Fruit fly (Drosophila melanogaster): Measurements from ENCODE around the gene CG5535.
"Not testable (repeated sequence)": the region's sequence is repeated elsewhere in the genome, so short reads cannot be mapped to it uniquely, and the experiment has no call there.

CG5535 gene

DNA sequence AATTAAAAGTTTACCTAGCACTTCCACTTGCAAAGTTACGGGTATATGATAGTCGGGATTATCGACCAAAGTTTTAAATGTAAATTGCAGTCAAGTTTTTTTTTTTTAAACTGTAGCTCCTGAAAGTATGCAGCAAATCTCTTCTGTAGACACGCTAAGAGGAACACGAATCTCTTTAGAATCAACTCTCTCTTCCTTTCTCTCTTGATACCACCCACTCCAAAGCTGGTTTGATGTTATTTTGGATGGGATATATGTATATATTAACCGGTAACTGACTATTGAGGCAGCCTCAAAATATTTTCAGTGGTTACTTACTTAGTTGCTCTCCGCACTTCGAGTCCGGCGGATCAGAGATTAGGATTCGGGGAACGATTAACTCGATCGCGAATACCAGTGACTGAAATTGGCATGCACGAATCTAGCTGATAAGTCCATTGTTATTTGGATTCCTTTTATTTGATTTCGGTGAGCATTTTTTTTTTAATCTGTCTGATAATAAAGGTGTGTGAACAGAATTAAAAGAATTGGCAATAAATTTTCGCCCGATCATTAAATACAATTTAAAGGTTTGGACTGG, 22.3 kb upstream of the CG5535 start, which contains the start of gene CG7408:
Gene CG7408 (plus strand): TSS at position 316 of the 580 bp plus-strand sequence.
- no peak for TF ChIP-seq pan (optimal IDR thresholded peaks at IDR 0.05)
- TF ChIP-seq Dll (optimal IDR thresholded peaks at IDR 0.05) = no peak
- TF ChIP-seq EcR (GFP tag; optimal IDR thresholded peaks at IDR 0.05) = no peak
- no peak for TF ChIP-seq psq (optimal IDR thresholded peaks at IDR 0.05)
- TF ChIP-seq usp (GFP tag; optimal IDR thresholded peaks at IDR 0.05) = no peak
- no peak for TF ChIP-seq CG8478 (optimal IDR thresholded peaks at IDR 0.05)

DNA sequence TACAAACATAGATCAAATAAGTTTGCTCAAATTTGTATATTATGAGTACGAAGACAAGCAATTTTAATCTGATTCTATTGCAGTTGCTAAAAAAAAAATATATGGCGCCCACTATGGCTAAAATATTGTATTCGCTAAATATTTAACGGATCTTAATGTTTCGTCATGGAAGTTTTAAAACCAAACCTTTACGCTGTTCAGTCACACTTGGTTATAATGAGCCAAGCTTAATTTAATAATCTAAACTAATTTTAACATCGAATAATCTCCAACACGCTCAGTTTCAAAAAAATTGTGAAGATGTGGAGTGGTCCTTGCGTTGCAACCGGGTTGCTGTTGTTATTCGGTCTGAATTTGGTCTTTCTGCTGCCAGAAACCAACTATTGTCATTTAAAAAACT, 1.6 kb upstream of the CG5535 start, which contains the start of gene CG34002:
Gene CG34002 (plus strand): TSS at position 301 of the 400 bp plus-strand sequence.
- not testable (repeated sequence) for TF ChIP-seq usp (GFP tag; optimal IDR thresholded peaks at IDR 0.05); pan (optimal IDR thresholded peaks at IDR 0.05); CG8478 (optimal IDR thresholded peaks at IDR 0.05)

DNA sequence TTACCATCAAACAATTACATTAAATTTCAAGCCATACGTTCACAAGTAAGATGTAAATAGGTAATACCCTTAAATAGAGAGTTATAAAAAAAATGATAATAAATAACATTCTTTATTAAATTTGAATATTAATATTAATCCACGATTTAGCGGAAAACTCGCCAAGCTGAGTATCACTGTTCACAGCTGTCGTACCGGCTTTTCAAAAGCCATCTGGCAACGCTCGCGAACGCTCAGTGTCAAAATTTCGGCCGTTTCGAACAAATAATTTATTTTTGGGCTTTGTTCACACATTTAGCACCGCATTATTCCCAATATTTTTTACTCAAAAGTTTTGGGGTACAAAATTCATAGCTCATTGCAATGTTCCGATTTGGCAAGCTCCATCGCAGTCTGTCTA, 7.1 kb downstream of the CG5535 start, which contains the start of gene TrpRS-m:
Gene TrpRS-m (plus strand): TSS at position 211 of the 400 bp plus-strand sequence.
- no peak for TF ChIP-seq CG8478 (optimal IDR thresholded peaks at IDR 0.05)

DNA sequence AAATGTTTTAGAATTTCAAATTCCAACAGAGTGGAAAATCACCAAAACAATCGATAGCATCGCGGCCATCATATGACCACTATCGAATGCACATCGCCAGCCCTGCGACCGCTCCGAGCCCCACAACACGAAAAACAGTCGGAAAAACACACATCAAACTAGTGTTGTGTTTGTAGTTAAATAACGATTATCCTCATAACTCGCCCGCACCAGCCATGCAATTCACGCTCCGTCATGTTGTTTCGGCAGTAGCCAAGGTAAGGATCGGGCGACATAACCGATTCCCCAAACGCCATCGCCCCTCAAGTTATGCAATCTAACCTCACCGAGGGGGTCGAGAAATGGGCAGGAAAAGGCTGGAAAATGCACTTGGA, 9.6 kb downstream of the CG5535 start:
- TF ChIP-seq EcR (GFP tag; optimal IDR thresholded peaks at IDR 0.05) (no peak), psq (optimal IDR thresholded peaks at IDR 0.05) (no peak), usp (GFP tag; optimal IDR thresholded peaks at IDR 0.05) (no peak), CG8478 (optimal IDR thresholded peaks at IDR 0.05) (no peak), Dll (optimal IDR thresholded peaks at IDR 0.05) (no peak), pan (optimal IDR thresholded peaks at IDR 0.05) (no peak)

DNA sequence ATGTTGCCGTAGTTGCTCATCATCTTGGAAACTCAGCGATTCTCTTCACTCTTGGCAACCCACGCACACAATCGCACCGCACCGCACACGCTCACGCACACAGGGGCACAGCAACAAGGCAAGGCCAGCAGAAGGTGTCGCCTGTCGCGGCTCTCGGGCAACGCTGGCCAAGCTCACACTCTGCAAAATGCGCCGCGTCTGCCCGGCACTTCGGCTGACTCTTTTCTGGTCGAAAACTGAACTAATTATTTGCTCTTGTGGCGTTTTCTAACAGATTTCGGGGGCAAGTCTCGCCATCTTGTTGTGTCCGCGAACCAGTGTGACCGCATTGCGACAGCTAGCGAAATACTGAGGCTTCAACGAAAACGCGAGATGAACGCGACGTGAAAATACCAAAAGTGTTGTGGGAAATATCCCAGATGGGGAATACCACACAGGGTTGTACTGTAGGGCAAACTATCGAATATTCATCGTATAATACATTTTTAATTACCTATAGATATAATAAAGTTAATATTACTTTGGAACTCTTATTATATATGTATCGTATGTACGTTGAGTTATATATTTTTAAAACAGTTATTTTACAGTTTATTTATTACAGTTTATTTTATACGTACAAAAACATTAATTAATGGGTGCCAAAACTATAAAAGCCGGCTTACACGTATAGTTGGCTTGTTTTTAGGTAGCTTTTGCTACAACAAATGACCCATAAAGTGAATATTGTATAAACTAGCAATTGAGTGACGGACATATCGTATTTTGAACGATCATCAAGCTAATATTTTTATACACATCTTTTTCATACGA, 10.2 kb downstream of the CG5535 start, which contains the start of the genes MED19 and CG7430:
Gene MED19 (minus strand): TSS at position 333 of the 813 bp plus-strand sequence.
Gene CG7430 (plus strand): TSS at position 748 of the 813 bp plus-strand sequence.
- TF ChIP-seq CG8478 (optimal IDR thresholded peaks at IDR 0.05) (no peak), EcR (GFP tag; optimal IDR thresholded peaks at IDR 0.05) (no peak), Dll (optimal IDR thresholded peaks at IDR 0.05) (no peak), psq (optimal IDR thresholded peaks at IDR 0.05) (no peak), usp (GFP tag; optimal IDR thresholded peaks at IDR 0.05) (no peak), pan (optimal IDR thresholded peaks at IDR 0.05) (no peak)

DNA sequence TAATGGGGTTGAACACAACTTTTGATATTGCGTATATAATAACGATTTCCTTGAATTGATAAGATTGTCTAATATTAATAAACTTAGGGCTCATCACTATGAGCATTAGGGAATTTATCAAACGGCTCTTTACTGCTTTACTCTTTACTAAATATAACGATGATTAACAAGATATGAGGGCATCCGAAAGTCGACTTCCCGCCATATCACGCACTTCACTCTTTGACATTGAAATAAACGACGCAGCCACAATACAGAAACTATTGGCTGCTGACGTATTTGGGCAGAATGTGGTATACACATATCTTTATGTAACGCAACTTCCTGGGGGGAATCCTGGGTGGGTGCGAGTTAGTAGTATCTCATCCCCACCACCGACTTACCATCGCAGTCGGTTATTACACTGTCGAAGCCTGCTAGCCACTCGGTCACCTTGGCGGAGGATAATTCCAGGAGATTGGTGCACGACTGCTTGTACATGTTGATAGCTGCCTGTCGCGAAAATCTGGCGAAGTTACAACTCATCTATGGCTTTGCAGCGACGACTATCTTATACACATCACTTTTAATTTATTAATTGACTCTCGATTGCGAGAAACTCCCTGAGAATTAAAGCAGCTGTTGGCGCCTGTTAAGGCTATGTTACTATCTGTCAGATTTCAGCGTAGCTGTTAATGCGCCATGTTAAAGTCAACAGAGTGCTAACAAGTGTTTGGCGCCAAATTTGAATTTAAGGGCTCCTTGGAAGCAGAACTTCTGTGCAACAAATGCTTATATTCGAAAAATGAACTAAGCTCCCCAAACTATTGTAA, 13.5 kb downstream of the CG5535 start, which contains the start of gene CG5567:
Gene CG5567 (minus strand): TSS at position 653 of the 812 bp plus-strand sequence.
- TF ChIP-seq EcR (GFP tag; optimal IDR thresholded peaks at IDR 0.05) (no peak), usp (GFP tag; optimal IDR thresholded peaks at IDR 0.05) (no peak), CG8478 (optimal IDR thresholded peaks at IDR 0.05) (no peak), psq (optimal IDR thresholded peaks at IDR 0.05) (no peak), pan (optimal IDR thresholded peaks at IDR 0.05) (no peak), Dll (optimal IDR thresholded peaks at IDR 0.05) (no peak)

DNA sequence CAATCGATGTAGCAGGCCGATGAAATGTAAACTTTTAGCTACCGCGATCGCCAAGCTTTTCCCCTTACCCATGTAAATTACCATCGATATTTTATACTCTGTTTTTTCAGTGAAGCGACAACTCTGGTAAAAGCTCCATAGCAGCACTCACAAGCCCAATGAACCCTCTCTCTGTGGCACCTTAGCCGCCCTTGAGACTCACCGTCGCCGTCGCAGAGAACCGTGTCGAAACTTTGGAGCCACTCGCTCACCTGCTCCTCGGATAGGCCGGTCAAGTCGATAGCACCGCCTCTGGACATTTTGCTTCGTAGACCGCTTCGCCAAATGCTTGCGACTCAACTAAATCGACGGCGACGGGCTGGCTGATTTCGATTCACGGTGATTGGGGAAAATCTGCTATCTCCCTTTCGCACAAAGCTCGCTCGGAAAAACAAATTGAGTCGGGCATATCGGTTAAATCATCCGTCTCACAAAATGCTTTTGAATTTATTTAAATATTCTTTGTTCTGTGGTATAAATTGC, 15.4 kb downstream of the CG5535 start, which contains the start of gene CG5577:
Gene CG5577 (minus strand): TSS at position 343 of the 522 bp plus-strand sequence.
- TF ChIP-seq Dll (optimal IDR thresholded peaks at IDR 0.05) (no peak), usp (GFP tag; optimal IDR thresholded peaks at IDR 0.05) (no peak), EcR (GFP tag; optimal IDR thresholded peaks at IDR 0.05) (no peak), pan (optimal IDR thresholded peaks at IDR 0.05) (no peak), CG8478 (optimal IDR thresholded peaks at IDR 0.05) (no peak), psq (optimal IDR thresholded peaks at IDR 0.05) (no peak)

DNA sequence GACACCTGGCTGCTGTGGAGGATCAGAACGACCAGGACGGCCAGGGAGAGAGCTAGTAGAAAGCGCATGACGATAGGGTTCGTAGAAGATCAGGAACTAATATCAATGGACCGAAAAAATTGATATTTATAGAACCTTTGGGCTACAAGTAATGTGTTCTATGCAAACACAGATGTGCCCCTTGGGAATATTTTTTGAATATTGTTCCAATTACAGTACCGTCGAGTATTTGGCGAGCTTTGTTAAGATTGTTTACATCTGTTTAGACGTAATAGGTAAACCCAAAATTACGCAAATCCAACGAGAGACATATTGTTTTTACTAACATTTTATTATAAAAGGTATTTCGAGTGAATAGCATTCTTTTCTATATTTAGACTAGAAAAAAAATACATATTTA, 21.5 kb downstream of the CG5535 start, which contains the start of gene CG32189:
Gene CG32189 (minus strand): TSS at position 101 of the 400 bp plus-strand sequence.
- TF ChIP-seq usp (GFP tag; optimal IDR thresholded peaks at IDR 0.05) (no peak), psq (optimal IDR thresholded peaks at IDR 0.05) (no peak), Dll (optimal IDR thresholded peaks at IDR 0.05) (no peak), pan (optimal IDR thresholded peaks at IDR 0.05) (no peak), CG8478 (optimal IDR thresholded peaks at IDR 0.05) (no peak), EcR (GFP tag; optimal IDR thresholded peaks at IDR 0.05) (no peak)

DNA sequence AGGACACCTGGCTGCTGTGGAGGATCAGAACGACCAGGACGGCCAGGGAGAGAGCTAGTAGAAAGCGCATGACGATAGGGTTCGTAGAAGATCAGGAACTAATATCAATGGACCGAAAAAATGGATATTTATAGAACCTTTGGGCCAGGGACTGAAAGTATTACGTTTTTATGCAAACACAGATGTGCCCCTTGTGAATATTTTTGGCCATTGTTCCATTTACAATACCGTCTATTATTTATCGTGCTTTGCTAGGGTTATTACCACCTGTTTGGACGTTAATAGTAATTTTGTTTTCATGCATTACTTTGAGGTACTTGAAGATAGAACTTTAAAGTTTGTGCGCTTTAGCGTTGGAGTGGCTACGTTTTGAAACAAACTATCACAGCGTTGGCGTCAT, 23.1 kb downstream of the CG5535 start, which contains the start of gene CG32188:
Gene CG32188 (minus strand): TSS at position 101 of the 400 bp plus-strand sequence.
- TF ChIP-seq Dll (optimal IDR thresholded peaks at IDR 0.05) = no peak

DNA sequence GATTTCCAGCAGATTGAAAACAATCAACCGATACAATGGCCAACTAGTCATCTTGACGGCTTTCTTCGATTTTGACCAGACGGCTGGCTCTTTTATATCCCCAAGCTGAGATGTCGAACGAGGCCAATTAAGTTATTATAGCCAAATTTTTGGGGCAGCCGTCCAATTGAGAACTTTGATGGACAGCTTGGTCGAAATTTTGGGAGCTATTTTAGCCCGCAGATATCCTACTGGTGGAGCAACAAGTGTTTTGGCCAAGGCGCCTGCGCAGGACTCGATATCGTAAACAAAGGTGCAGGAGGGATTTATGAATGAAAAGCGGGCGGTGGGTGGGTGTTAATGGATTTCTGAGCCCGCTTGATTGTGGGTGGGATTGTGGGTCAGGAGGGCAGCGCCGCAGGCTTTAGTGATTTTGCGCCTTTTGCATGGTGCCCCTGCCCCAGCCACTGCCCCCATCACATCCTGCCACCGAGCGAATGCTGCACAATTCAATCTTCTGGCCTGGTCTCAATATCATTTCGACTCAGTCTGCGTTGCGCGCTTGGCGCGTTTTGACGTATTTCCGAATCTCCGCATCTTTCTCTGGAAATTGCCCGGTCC, 33.7 kb downstream of the CG5535 start, which contains the start of the genes Ir75c and Grd:
Gene Ir75c (minus strand): TSS at position 51 of the 600 bp plus-strand sequence.
Gene Grd (plus strand): TSS at position 550 of the 600 bp plus-strand sequence.
- TF ChIP-seq pan (optimal IDR thresholded peaks at IDR 0.05) (no peak), CG8478 (optimal IDR thresholded peaks at IDR 0.05) (no peak)

DNA sequence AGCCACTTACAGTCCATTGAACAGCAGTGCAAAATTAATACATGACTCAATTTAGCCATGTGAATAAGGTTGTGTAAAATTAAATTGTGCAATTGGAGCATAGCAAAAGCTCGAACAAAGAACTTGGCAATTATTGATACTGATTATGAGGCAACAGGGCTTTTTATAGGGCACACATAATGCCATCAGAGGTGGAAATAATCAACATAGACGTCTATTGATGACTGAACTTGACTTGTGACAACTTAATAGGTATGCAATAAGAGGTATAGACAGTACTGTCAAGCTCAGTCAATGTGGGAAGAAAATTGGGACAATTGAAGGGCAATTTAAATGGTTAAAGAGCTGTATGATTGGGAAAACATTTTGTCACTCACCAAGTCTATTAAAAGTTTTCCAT, 36.5 kb downstream of the CG5535 start, which contains the start of gene Ir75b:
Gene Ir75b (minus strand): TSS at position 101 of the 400 bp plus-strand sequence.
- TF ChIP-seq usp (GFP tag; optimal IDR thresholded peaks at IDR 0.05) (no peak), pan (optimal IDR thresholded peaks at IDR 0.05) (no peak), EcR (GFP tag; optimal IDR thresholded peaks at IDR 0.05) (no peak)

All from whole organism.